Worm (Caenorhabditis elegans): ENCODE data around the gene F40A3.2.

DNA sequence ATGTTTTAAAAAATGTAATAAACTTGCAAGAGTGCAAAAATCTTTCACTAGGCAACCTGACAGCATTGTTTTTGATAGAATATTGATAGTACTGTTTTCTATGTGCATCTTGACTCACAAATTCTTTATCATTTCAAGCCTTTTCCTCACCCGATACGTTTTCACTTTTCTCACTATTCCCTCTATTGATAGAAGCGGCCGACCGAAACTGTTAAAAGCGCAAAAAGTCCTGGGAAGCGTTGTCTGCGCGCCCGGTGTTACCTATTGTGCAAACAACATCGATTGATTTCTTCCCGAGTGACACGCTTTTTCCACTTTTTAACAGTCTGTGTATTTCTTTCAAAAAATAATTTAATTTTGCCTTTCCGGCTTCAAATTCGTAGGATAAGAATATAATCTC lies 9.3 kb downstream of the F40A3.2 start:
- no peak for TF ChIP-seq Y53F4B.3 (GFP tag; IDR thresholded peaks at IDR 0.05)
- TF ChIP-seq egl-18 (GFP tag; IDR thresholded peaks at IDR 0.05), result no peak
- TF ChIP-seq F55B11.4 (tag; optimal IDR thresholded peaks at IDR 0.05; ENCODE audit: borderline replicate concordance, insufficient read depth), result no peak
- TF ChIP-seq egl-44 (GFP tag; IDR thresholded peaks at IDR 0.05), result no peak
- no peak for TF ChIP-seq lin-35 (GFP tag; optimal IDR thresholded peaks at IDR 0.05)

All from whole organism, young adult.